1 fruit fly cellular context compared by ENCODE assay signal in the genomic region with DNA sequence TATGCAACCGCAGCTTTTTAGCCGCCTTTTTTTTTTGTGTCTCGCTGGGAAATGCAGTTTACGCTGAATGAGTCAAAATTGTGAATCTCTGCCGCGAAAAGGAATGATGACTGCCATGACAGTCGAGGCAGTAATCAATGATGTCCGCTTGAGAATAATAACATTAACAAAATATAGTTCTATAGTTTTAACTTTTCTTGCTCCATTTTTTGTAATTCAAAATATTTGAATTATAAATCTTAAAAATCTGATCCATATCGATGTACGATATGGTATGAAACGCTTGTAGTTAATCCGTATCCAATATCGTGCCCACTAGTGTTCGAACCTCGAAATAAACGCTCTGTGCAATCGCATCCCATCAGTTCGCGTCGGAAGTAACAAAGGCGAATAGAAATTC.
A peak's percentile ranks its signal among the peaks of the same experiment; 100 is the strongest.
TF ChIP-seq lines count a peak whose summit lies in the region.

No protein-coding gene starts in this region.

TF ChIP-seq in whole organism, prepupa, 60 proteins besides CTCF, POLR2A, EP300 and RAD21 (continued from another document):
- TF ChIP-seq eg (GFP tag; IDR thresholded peaks at IDR 0.05; lab: Robert Waterston, UW) (0 out of 3 replicates have a peak, but pooled peaks have one; percentile 17), CG11902 (GFP tag; optimal IDR thresholded peaks at IDR 0.05; lab: Kevin White, UChicago) (no peak)
TF ChIP-seq in whole organism, prepupa: peak in this region for 12.
